Worm (Caenorhabditis elegans) whole organism, L2 larva: ENCODE data around the gene dpy-20.

Source experiments
- C34F6.9 ChIP-seq: fragments of 150-350 bp; optimal IDR thresholded peaks from 2 replicates; lab custom pipeline; 2014; ENCODE audit warnings: missing biosample characterization, missing genetic modification characterization
- F13H6.1 ChIP-seq: sonication (generic microtip); optimal IDR thresholded peaks from 2 replicates; lab custom pipeline; 2016; ENCODE audit warnings: missing genetic modification characterization, missing compliant biosample characterization
- R02D3.7 ChIP-seq: fragments of 150-350 bp; optimal IDR thresholded peaks from 2 replicates; lab custom pipeline; 2014; ENCODE audit warnings: missing biosample characterization, missing genetic modification characterization
- Y55F3AM.14 ChIP-seq: fragments of 200-800 bp; sonication (Bioruptor generic); optimal IDR thresholded peaks from 2 replicates; lab custom pipeline; 2018; ENCODE audit warnings: mild to moderate bottlenecking, missing genetic modification characterization, missing compliant biosample characterization
- ZK546.5 ChIP-seq: sonication (generic microtip); optimal IDR thresholded peaks from 2 replicates; lab custom pipeline; 2017; ENCODE audit warnings: missing biosample characterization, missing genetic modification characterization
- alr-1 ChIP-seq: fragments of 150-350 bp; optimal IDR thresholded peaks from 2 replicates; lab custom pipeline; 2014; ENCODE audit warnings: missing biosample characterization, missing genetic modification characterization
- aly-2 ChIP-seq: fragments of 150-350 bp; optimal IDR thresholded peaks from 2 replicates; lab custom pipeline; 2014; ENCODE audit warnings: missing biosample characterization, missing genetic modification characterization
- ama-1 ChIP-seq: fragments of 150-350 bp; optimal IDR thresholded peaks from 2 replicates; lab custom pipeline; 2018; ENCODE audit warnings: inconsistent platforms
- blmp-1 ChIP-seq: sonication (generic microtip); optimal IDR thresholded peaks from 2 replicates; lab custom pipeline; 2017; ENCODE audit warnings: missing genetic modification characterization, mild to moderate bottlenecking, missing compliant biosample characterization, antibody characterized with exemption, moderate library complexity; ENCODE audit not compliant: insufficient read depth
- ceh-16 ChIP-seq: fragments of 150-350 bp; optimal IDR thresholded peaks from 2 replicates; lab custom pipeline; 2014; ENCODE audit warnings: missing biosample characterization, missing genetic modification characterization
- ceh-82 ChIP-seq: fragments of 150-350 bp; optimal IDR thresholded peaks from 2 replicates; lab custom pipeline; 2014; ENCODE audit warnings: missing biosample characterization, missing genetic modification characterization
- crh-2 ChIP-seq: sonication (generic microtip); optimal IDR thresholded peaks from 2 replicates; lab custom pipeline; 2017; ENCODE audit warnings: missing biosample characterization, missing genetic modification characterization
- dmd-4 ChIP-seq: sonication (generic microtip); optimal IDR thresholded peaks from 2 replicates; lab custom pipeline; 2017; ENCODE audit warnings: missing biosample characterization, missing genetic modification characterization
- egl-27 ChIP-seq: sonication (generic microtip); optimal IDR thresholded peaks from 3 replicates; lab custom pipeline; 2017; ENCODE audit warnings: missing biosample characterization, missing genetic modification reagents, missing genetic modification characterization
- elt-1 ChIP-seq: fragments of 150-350 bp; optimal IDR thresholded peaks from 2 replicates; lab custom pipeline; 2014; ENCODE audit warnings: missing biosample characterization, missing genetic modification characterization
- elt-3 ChIP-seq: sonication (generic microtip); optimal IDR thresholded peaks from 2 replicates; lab custom pipeline; 2017; ENCODE audit warnings: missing biosample characterization, missing genetic modification characterization
- fos-1 ChIP-seq: fragments of 150-350 bp; optimal IDR thresholded peaks from 2 replicates; lab custom pipeline; 2014; ENCODE audit warnings: missing biosample characterization, missing genetic modification characterization
- gmeb-1 ChIP-seq: fragments of 150-350 bp; optimal IDR thresholded peaks from 2 replicates; lab custom pipeline; 2014; ENCODE audit warnings: missing biosample characterization, missing genetic modification characterization
- lin-11 ChIP-seq: fragments of 150-350 bp; sonication (generic microtip); optimal IDR thresholded peaks from 2 replicates; lab custom pipeline; 2014; ENCODE audit warnings: missing biosample characterization, missing genetic modification characterization, inconsistent platforms, mixed read lengths
- lin-13 ChIP-seq: fragments of 150-350 bp; optimal IDR thresholded peaks from 2 replicates; lab custom pipeline; 2014; ENCODE audit warnings: missing biosample characterization, missing genetic modification reagents, missing genetic modification characterization
- lin-39 ChIP-seq: fragments of 150-350 bp; optimal IDR thresholded peaks from 2 replicates; lab custom pipeline; 2014; ENCODE audit warnings: missing biosample characterization, missing genetic modification reagents, missing genetic modification characterization
- lsy-2 ChIP-seq, 2 experiments: fragments of 150-350 bp in 1 of 2; sonication (generic microtip) in 1 of 2; optimal IDR thresholded peaks; 2 replicates each; lab custom pipeline; 2014 to 2017; ENCODE audit warnings: missing biosample characterization in 2 of 2, missing genetic modification characterization in 2 of 2
- mab-5 ChIP-seq: fragments of 150-350 bp; optimal IDR thresholded peaks from 2 replicates; lab custom pipeline; 2014; ENCODE audit warnings: missing biosample characterization, missing genetic modification characterization
- mbf-1 ChIP-seq: sonication (generic microtip); optimal IDR thresholded peaks from 2 replicates; lab custom pipeline; 2017; ENCODE audit warnings: missing biosample characterization, missing genetic modification characterization
- mdl-1 ChIP-seq, 2 experiments: fragments of 150-350 bp in 1 of 2; sonication (generic microtip) in 1 of 2; optimal IDR thresholded peaks; 2 replicates each; lab custom pipeline; 2017; ENCODE audit warnings: missing biosample characterization in 2 of 2, missing genetic modification characterization in 2 of 2
- nhr-10 ChIP-seq: sonication (generic microtip); optimal IDR thresholded peaks from 2 replicates; lab custom pipeline; 2017; ENCODE audit warnings: missing biosample characterization, missing genetic modification characterization
- nhr-11 ChIP-seq: fragments of 150-350 bp; optimal IDR thresholded peaks from 2 replicates; lab custom pipeline; 2014; ENCODE audit warnings: missing biosample characterization, missing genetic modification characterization
- nhr-12 ChIP-seq: fragments of 150-350 bp; optimal IDR thresholded peaks from 2 replicates; lab custom pipeline; 2014; ENCODE audit warnings: missing biosample characterization, missing genetic modification characterization
- nhr-129 ChIP-seq: fragments of 150-350 bp; optimal IDR thresholded peaks from 2 replicates; lab custom pipeline; 2014; ENCODE audit warnings: missing biosample characterization, missing genetic modification characterization
- nhr-21 ChIP-seq: fragments of 150-350 bp; optimal IDR thresholded peaks from 2 replicates; lab custom pipeline; 2014; ENCODE audit warnings: missing biosample characterization, missing genetic modification characterization
- nhr-23 ChIP-seq: fragments of 150-350 bp; optimal IDR thresholded peaks from 2 replicates; lab custom pipeline; 2014; ENCODE audit warnings: missing biosample characterization, missing genetic modification reagents, missing genetic modification characterization
- nhr-237 ChIP-seq: fragments of 150-350 bp; optimal IDR thresholded peaks from 2 replicates; lab custom pipeline; 2014; ENCODE audit warnings: missing biosample characterization, missing genetic modification characterization
- nhr-25 ChIP-seq: fragments of 150-350 bp; sonication (generic microtip); optimal IDR thresholded peaks from 3 replicates; lab custom pipeline; 2014; ENCODE audit warnings: missing biosample characterization, missing genetic modification characterization
- nhr-6 ChIP-seq: fragments of 150-350 bp; optimal IDR thresholded peaks from 2 replicates; lab custom pipeline; 2014; ENCODE audit warnings: missing biosample characterization, missing genetic modification characterization
- nhr-77 ChIP-seq: fragments of 150-350 bp; optimal IDR thresholded peaks from 2 replicates; lab custom pipeline; 2014; ENCODE audit warnings: missing biosample characterization, missing genetic modification characterization
- peb-1 ChIP-seq: fragments of 150-350 bp; optimal IDR thresholded peaks from 2 replicates; lab custom pipeline; 2014; ENCODE audit warnings: missing biosample characterization, missing genetic modification characterization
- sem-4 ChIP-seq: fragments of 150-350 bp; optimal IDR thresholded peaks from 2 replicates; lab custom pipeline; 2014; ENCODE audit warnings: missing biosample characterization, missing genetic modification reagents, missing genetic modification characterization
- skn-1 ChIP-seq: sonication (generic microtip); optimal IDR thresholded peaks from 2 replicates; lab custom pipeline; 2017; ENCODE audit warnings: missing biosample characterization, missing genetic modification characterization
- sma-3 ChIP-seq: sonication (generic microtip); optimal IDR thresholded peaks from 2 replicates; lab custom pipeline; 2016; ENCODE audit warnings: missing genetic modification reagents, missing genetic modification characterization, missing compliant biosample characterization
- sma-9 ChIP-seq, 2 experiments: fragments of 150-350 bp in 1 of 2; sonication (generic microtip) in 1 of 2; optimal IDR thresholded peaks; 2 replicates each; lab custom pipeline; 2014 to 2016; ENCODE audit warnings: missing genetic modification characterization in 2 of 2, mild to moderate bottlenecking in 1 of 2, missing biosample characterization in 1 of 2, missing compliant biosample characterization in 1 of 2, missing genetic modification reagents in 1 of 2, moderate library complexity in 1 of 2
- snpc-4 ChIP-seq: fragments of 150-350 bp; optimal IDR thresholded peaks from 2 replicates; lab custom pipeline; 2014; ENCODE audit warnings: missing biosample characterization, missing genetic modification characterization
- unc-39 ChIP-seq: fragments of 150-350 bp; optimal IDR thresholded peaks from 2 replicates; lab custom pipeline; 2014; ENCODE audit warnings: missing biosample characterization, missing genetic modification characterization
- unc-55 ChIP-seq: fragments of 150-350 bp; sonication (generic microtip); optimal IDR thresholded peaks from 3 replicates; lab custom pipeline; 2014; ENCODE audit warnings: missing biosample characterization, missing genetic modification reagents, missing genetic modification characterization
- unc-62 ChIP-seq: fragments of 150-350 bp; optimal IDR thresholded peaks from 2 replicates; lab custom pipeline; 2014; ENCODE audit warnings: missing biosample characterization, missing genetic modification reagents, missing genetic modification characterization
- zag-1 ChIP-seq: fragments of 150-350 bp; optimal IDR thresholded peaks from 2 replicates; lab custom pipeline; 2014; ENCODE audit warnings: missing biosample characterization, missing genetic modification characterization
- ztf-1 ChIP-seq: fragments of 200-800 bp; sonication (Bioruptor generic); conservative IDR thresholded peaks from 2 replicates; pipeline ENCODE4 v1.3.6; 2022; ENCODE audit warnings: missing genetic modification characterization, missing compliant biosample characterization
- ztf-11 ChIP-seq: sonication (generic microtip); optimal IDR thresholded peaks from 2 replicates; lab custom pipeline; 2017; ENCODE audit warnings: missing biosample characterization, missing genetic modification characterization
- ztf-4 ChIP-seq: fragments of 150-350 bp; optimal IDR thresholded peaks from 2 replicates; lab custom pipeline; 2014; ENCODE audit warnings: missing biosample characterization, missing genetic modification characterization

Gene dpy-20

ce11 chrIV:11694143-11694542 is 6.5 kb downstream of the dpy-20 start, which contains the start of gene ZK792.7:
TSS of gene ZK792.7 (plus strand) at chrIV:11694443.
- TF ChIP-seq ama-1 (lab: Kevin White, UChicago): no peak
- TF ChIP-seq nhr-10 (tag; lab: Kevin White, UChicago): no peak
- TF ChIP-seq mab-5 (tag; lab: Kevin White, UChicago): no peak
- no peak for TF ChIP-seq ceh-16 (tag; lab: Kevin White, UChicago)
- no peak for TF ChIP-seq nhr-237 (tag; lab: Kevin White, UChicago)
- TF ChIP-seq lsy-2 (tag; optimal IDR thresholded peaks at IDR 0.05; lab: Kevin White, UChicago): no peak
- TF ChIP-seq sem-4: no peak
- TF ChIP-seq, all 48 proteins: peak for 0

DNA sequence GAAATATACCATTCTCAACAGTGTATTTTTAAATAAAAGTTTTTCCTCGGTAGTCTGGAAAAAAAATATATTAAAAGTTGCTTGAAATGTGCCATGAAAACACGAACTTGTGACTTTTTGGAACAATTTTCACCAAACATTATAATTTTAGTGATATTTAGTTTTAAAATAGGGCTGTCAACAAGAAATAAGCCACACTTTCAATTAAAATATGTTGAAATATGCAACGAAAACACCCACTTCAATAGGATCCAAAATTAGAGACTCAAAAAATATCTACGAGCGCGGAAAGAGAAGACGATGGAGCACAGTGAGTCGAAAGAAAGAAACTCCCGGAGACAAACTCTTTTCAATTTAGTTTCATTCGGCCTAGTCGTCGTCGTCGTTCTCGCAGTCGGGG is 7.2 kb downstream of the dpy-20 start, which contains the start of gene ZK792.12:
TSS of gene ZK792.12 (plus strand) at position 301 of the 400 bp plus-strand sequence.
- TF ChIP-seq nhr-6 (no peak), nhr-11 (tag; lab: Kevin White, UChicago) (no peak), crh-2 (tag; lab: Kevin White, UChicago) (no peak), nhr-21 (tag; lab: Kevin White, UChicago) (no peak), blmp-1 (tag; lab: Kevin White, UChicago) (no peak), C34F6.9 (no peak), lin-13 (GFP tag; lab: Kevin White, UChicago) (no peak), peb-1 (tag; lab: Kevin White, UChicago) (no peak)

DNA sequence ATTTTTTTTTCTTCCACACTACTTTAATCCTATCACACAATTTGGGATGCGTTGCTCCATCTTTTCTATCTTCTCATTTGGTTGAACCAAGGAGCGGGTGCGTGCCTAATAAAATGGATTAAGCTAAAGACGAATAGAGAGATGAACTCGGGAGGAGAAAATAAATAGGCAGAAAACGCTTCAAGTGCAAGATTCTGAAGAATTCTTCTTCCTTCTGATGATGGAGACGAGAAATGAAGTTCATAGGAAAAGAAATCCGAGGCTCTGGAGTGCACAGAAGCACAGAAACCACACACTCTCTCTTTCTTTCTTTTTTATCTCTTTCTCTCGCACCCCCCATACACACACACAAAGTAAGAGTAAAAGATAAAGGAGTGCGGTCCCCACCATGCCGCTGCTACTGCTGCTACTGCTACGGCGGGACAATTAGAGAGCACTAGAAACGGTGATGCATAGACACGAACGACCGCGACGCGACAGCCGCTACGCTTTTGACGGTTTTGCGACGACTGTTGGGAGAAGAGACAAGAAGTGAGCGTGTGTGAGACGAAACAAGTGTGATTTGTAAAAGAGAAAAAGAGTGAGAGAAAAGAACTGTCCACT is 8.5 kb downstream of the dpy-20 start:
- TF ChIP-seq nhr-77 (tag; lab: Kevin White, UChicago) (no peak), C34F6.9 (peak; percentile 76), ztf-1 (GFP tag; lab: Robert Waterston, UW) (no peak), peb-1 (tag; lab: Kevin White, UChicago) (no peak), gmeb-1 (tag; lab: Kevin White, UChicago) (peak; percentile 71), egl-27 (peak; percentile 45), nhr-129 (tag; lab: Kevin White, UChicago) (peak; percentile 90), alr-1 (tag; lab: Kevin White, UChicago) (no peak), sma-9 (GFP tag; optimal IDR thresholded peaks at IDR 0.05; lab: Kevin White, UChicago) (peak; percentile 66), sma-9 (tag; optimal IDR thresholded peaks at IDR 0.05; lab: Kevin White, UChicago) (no peak), unc-55 (GFP tag; lab: Kevin White, UChicago) (no peak), elt-1 (tag; lab: Kevin White, UChicago) (no peak), crh-2 (tag; lab: Kevin White, UChicago) (peak; percentile 85), nhr-25 (peak; percentile 77), F13H6.1 (peak; percentile 90), R02D3.7 (tag; lab: Kevin White, UChicago) (no peak), fos-1 (tag; lab: Kevin White, UChicago) (peak; percentile 87), nhr-12 (no peak), ztf-4 (tag; lab: Kevin White, UChicago) (peak; percentile 27), Y55F3AM.14 (GFP tag; lab: Kevin White, UChicago) (peak; percentile 85), ZK546.5 (tag; lab: Kevin White, UChicago) (no peak), lin-11 (peak; percentile 48), lsy-2 (tag; optimal IDR thresholded peaks at IDR 0.05; lab: Kevin White, UChicago) (peak; percentile 41 to 73), nhr-10 (tag; lab: Kevin White, UChicago) (no peak), unc-62 (no peak), mdl-1 (tag; optimal IDR thresholded peaks at IDR 0.05; lab: Kevin White, UChicago) (peak in 1 of 2 experiments; percentile 69), ztf-11 (tag; lab: Kevin White, UChicago) (no peak), lin-39 (tag; lab: Kevin White, UChicago) (no peak), snpc-4 (tag; lab: Kevin White, UChicago) (peak; percentile 25), nhr-21 (tag; lab: Kevin White, UChicago) (peak; percentile 71), nhr-23 (tag; lab: Kevin White, UChicago) (no peak), blmp-1 (tag; lab: Kevin White, UChicago) (peak; percentile 81), sma-3 (GFP tag; lab: Kevin White, UChicago) (peak; percentile 80), zag-1 (no peak), nhr-6 (peak; percentile 15), unc-39 (tag; lab: Kevin White, UChicago) (no peak), ama-1 (lab: Kevin White, UChicago) (no peak), ceh-16 (tag; lab: Kevin White, UChicago) (peak; percentile 42), ceh-82 (tag; lab: Kevin White, UChicago) (no peak), mbf-1 (tag; lab: Kevin White, UChicago) (no peak), nhr-237 (tag; lab: Kevin White, UChicago) (no peak), sem-4 (peak; percentile 51), aly-2 (tag; lab: Kevin White, UChicago) (no peak), skn-1 (tag; lab: Kevin White, UChicago) (no peak), elt-3 (tag; lab: Kevin White, UChicago) (no peak), dmd-4 (tag; lab: Kevin White, UChicago) (no peak)
